Worm (Caenorhabditis elegans) whole organism, mixed stage, embryonic: ENCODE measurements around the gene pdr-1.

ENCODE experiments used
- M03D4.4 ChIP-seq: sonication (generic microtip); optimal IDR thresholded peaks from 2 replicates; lab custom pipeline; 2017; ENCODE audit warnings: mild to moderate bottlenecking, missing genetic modification characterization, missing compliant biosample characterization
- bed-3 ChIP-seq: fragments of 200-800 bp; sonication (Bioruptor generic); optimal IDR thresholded peaks from 3 replicates; lab custom pipeline; 2018; ENCODE audit warnings: mild to moderate bottlenecking, missing genetic modification characterization, moderate library complexity, missing compliant biosample characterization
- blmp-1 ChIP-seq: fragments of 150-350 bp; optimal IDR thresholded peaks from 2 replicates; lab custom pipeline; 2014; ENCODE audit warnings: missing biosample characterization, missing genetic modification characterization
- ceh-39 ChIP-seq: fragments of 150-350 bp; optimal IDR thresholded peaks from 2 replicates; lab custom pipeline; 2014; ENCODE audit warnings: missing biosample characterization, missing genetic modification characterization
- ceh-83 ChIP-seq: fragments of 200-800 bp; sonication (Bioruptor generic); optimal IDR thresholded peaks from 2 replicates; lab custom pipeline; 2018; ENCODE audit warnings: mild to moderate bottlenecking, missing genetic modification characterization, missing compliant biosample characterization
- ces-1 ChIP-seq: fragments of 150-350 bp; optimal IDR thresholded peaks from 2 replicates; lab custom pipeline; 2014; ENCODE audit warnings: missing biosample characterization, missing genetic modification reagents, missing genetic modification characterization
- drap-1 ChIP-seq: fragments of 200-800 bp; sonication (Bioruptor generic); optimal IDR thresholded peaks from 3 replicates; lab custom pipeline; 2018; ENCODE audit warnings: mild to moderate bottlenecking, missing genetic modification characterization, missing compliant biosample characterization
- elt-1 ChIP-seq: sonication (generic microtip); optimal IDR thresholded peaks from 2 replicates; lab custom pipeline; 2017; ENCODE audit warnings: missing genetic modification characterization, mild to moderate bottlenecking, missing compliant biosample characterization, antibody characterized with exemption, moderate library complexity, borderline replicate concordance; ENCODE audit not compliant: insufficient read depth
- elt-3 ChIP-seq: fragments of 150-350 bp; optimal IDR thresholded peaks from 2 replicates; lab custom pipeline; 2014; ENCODE audit warnings: missing biosample characterization, missing genetic modification characterization
- flh-1 ChIP-seq: fragments of 200-800 bp; sonication (Bioruptor generic); optimal IDR thresholded peaks from 2 replicates; lab custom pipeline; 2018; ENCODE audit warnings: mild to moderate bottlenecking, missing genetic modification characterization, moderate library complexity, missing compliant biosample characterization
- ham-2 ChIP-seq: fragments of 200-800 bp; sonication (Bioruptor generic); optimal IDR thresholded peaks from 2 replicates; lab custom pipeline; 2018; ENCODE audit warnings: mild to moderate bottlenecking, missing genetic modification characterization, missing compliant biosample characterization
- hlh-1 ChIP-seq: fragments of 150-350 bp; optimal IDR thresholded peaks from 2 replicates; lab custom pipeline; 2014; ENCODE audit warnings: missing biosample characterization, missing genetic modification reagents, missing genetic modification characterization
- lin-32 ChIP-seq: fragments of 200-800 bp; sonication (Bioruptor generic); optimal IDR thresholded peaks from 2 replicates; lab custom pipeline; 2018; ENCODE audit warnings: mild to moderate bottlenecking, missing genetic modification characterization, missing compliant biosample characterization
- lsy-2 ChIP-seq: fragments of 150-350 bp; optimal IDR thresholded peaks from 2 replicates; lab custom pipeline; 2014; ENCODE audit warnings: missing biosample characterization, missing genetic modification characterization
- mab-5 ChIP-seq: fragments of 150-350 bp; optimal IDR thresholded peaks from 2 replicates; lab custom pipeline; 2014; ENCODE audit warnings: missing biosample characterization, missing genetic modification characterization
- mep-1 ChIP-seq: fragments of 150-350 bp; optimal IDR thresholded peaks from 2 replicates; lab custom pipeline; 2017; ENCODE audit warnings: missing biosample characterization, missing genetic modification reagents, missing genetic modification characterization, inconsistent platforms
- mls-2 ChIP-seq: sonication (generic microtip); optimal IDR thresholded peaks from 2 replicates; lab custom pipeline; 2016; ENCODE audit warnings: mild to moderate bottlenecking, missing genetic modification characterization, moderate library complexity, missing compliant biosample characterization
- nhr-12 ChIP-seq: fragments of 150-350 bp; optimal IDR thresholded peaks from 2 replicates; lab custom pipeline; 2014; ENCODE audit warnings: missing biosample characterization, missing genetic modification characterization
- nhr-237 ChIP-seq: fragments of 150-350 bp; optimal IDR thresholded peaks from 2 replicates; lab custom pipeline; 2014; ENCODE audit warnings: missing biosample characterization, missing genetic modification characterization
- nhr-76 ChIP-seq: sonication (generic microtip); optimal IDR thresholded peaks from 2 replicates; lab custom pipeline; 2017; ENCODE audit warnings: missing biosample characterization, missing genetic modification characterization
- pha-4 ChIP-seq: fragments of 150-350 bp; optimal IDR thresholded peaks from 2 replicates; lab custom pipeline; 2018; ENCODE audit warnings: missing biosample characterization, missing genetic modification reagents, missing genetic modification characterization
- sem-2 ChIP-seq: fragments of 200-800 bp; sonication (Bioruptor generic); optimal IDR thresholded peaks from 2 replicates; lab custom pipeline; 2018; ENCODE audit warnings: mild to moderate bottlenecking, missing genetic modification characterization, missing compliant biosample characterization
- snpc-4 ChIP-seq: fragments of 150-350 bp; optimal IDR thresholded peaks from 2 replicates; lab custom pipeline; 2014; ENCODE audit warnings: missing biosample characterization, missing genetic modification characterization
- sptf-1 ChIP-seq: sonication (generic microtip); optimal IDR thresholded peaks from 2 replicates; lab custom pipeline; 2017; ENCODE audit warnings: mild to moderate bottlenecking, missing genetic modification characterization, moderate library complexity, missing compliant biosample characterization
- unc-39 ChIP-seq: fragments of 150-350 bp; optimal IDR thresholded peaks from 2 replicates; lab custom pipeline; 2014; ENCODE audit warnings: missing biosample characterization, missing genetic modification characterization
- unc-62 ChIP-seq: fragments of 150-350 bp; optimal IDR thresholded peaks from 2 replicates; lab custom pipeline; 2014; ENCODE audit warnings: missing biosample characterization, missing genetic modification reagents, missing genetic modification characterization
- zip-8 ChIP-seq: fragments of 150-350 bp; optimal IDR thresholded peaks from 2 replicates; lab custom pipeline; 2014; ENCODE audit warnings: missing biosample characterization, missing genetic modification characterization
- ztf-11 ChIP-seq: fragments of 150-350 bp; optimal IDR thresholded peaks from 2 replicates; lab custom pipeline; 2014; ENCODE audit warnings: missing biosample characterization, missing genetic modification characterization

pdr-1 gene

DNA sequence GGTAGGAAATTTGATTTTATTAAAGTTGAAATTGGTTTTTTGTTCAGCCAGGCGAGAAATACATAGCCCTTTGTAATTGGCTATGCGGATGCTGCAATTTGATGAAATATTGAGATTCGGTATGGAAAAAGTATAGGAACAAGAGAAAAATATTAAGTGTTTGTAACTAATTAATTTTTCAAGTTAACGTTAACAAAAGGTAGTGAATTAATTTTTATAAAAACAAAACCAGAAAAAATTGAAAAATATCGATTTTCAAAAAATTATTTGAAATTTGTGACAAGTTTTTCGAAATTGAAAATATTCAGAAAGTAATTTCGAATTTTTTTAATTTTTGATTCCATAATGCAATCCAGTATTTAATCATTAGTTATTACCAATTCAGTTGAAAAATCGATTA, 39.7 kb upstream of the pdr-1 start, which contains the start of gene W06F12.2:
Gene W06F12.2 (minus strand): TSS at position 101 of the 400 bp plus-strand sequence.
- TF ChIP-seq lsy-2 (tag; lab: Kevin White, UChicago): no peak
- TF ChIP-seq elt-1 (tag; lab: Kevin White, UChicago): no peak
- TF ChIP-seq ceh-83: no peak
- no peak for TF ChIP-seq ztf-11 (tag; lab: Kevin White, UChicago)
- TF ChIP-seq ces-1 (GFP tag; lab: Kevin White, UChicago): no peak
- no peak for TF ChIP-seq M03D4.4 (tag; lab: Kevin White, UChicago)
- TF ChIP-seq flh-1: no peak
- TF ChIP-seq hlh-1 (tag; lab: Kevin White, UChicago): no peak
- TF ChIP-seq ceh-39 (tag; lab: Kevin White, UChicago): no peak
- no peak for TF ChIP-seq zip-8 (tag; lab: Kevin White, UChicago)
- TF ChIP-seq ham-2 (GFP tag; lab: Kevin White, UChicago): no peak
- TF ChIP-seq sem-2 (GFP tag; lab: Kevin White, UChicago): no peak
- TF ChIP-seq nhr-237 (tag; lab: Kevin White, UChicago): no peak
- TF ChIP-seq unc-62: no peak
- no peak for TF ChIP-seq unc-39 (tag; lab: Kevin White, UChicago)
- TF ChIP-seq nhr-12 (tag; lab: Kevin White, UChicago): no peak

- TF ChIP-seq elt-3 (tag; lab: Kevin White, UChicago): no peak
- no peak for TF ChIP-seq lin-32 (GFP tag; lab: Kevin White, UChicago)
- TF ChIP-seq pha-4: peak; percentile 49
- no peak for TF ChIP-seq sem-2 (GFP tag; lab: Kevin White, UChicago)
- TF ChIP-seq mep-1: no peak
- TF ChIP-seq, all 35 proteins: peak for 1
Observed at ce11 chrIII:13732665-13733064, 38.6 kb upstream of the pdr-1 start.

ce11 chrIII:13733833-13734232, 37.5 kb upstream of the pdr-1 start:
- no peak for TF ChIP-seq pha-4
- no peak for TF ChIP-seq hlh-1 (tag; lab: Kevin White, UChicago)
- TF ChIP-seq lin-32 (GFP tag; lab: Kevin White, UChicago): no peak
- no peak for TF ChIP-seq blmp-1 (tag; lab: Kevin White, UChicago)
- TF ChIP-seq mls-2 (tag; lab: Kevin White, UChicago): no peak
- TF ChIP-seq drap-1: no peak

DNA sequence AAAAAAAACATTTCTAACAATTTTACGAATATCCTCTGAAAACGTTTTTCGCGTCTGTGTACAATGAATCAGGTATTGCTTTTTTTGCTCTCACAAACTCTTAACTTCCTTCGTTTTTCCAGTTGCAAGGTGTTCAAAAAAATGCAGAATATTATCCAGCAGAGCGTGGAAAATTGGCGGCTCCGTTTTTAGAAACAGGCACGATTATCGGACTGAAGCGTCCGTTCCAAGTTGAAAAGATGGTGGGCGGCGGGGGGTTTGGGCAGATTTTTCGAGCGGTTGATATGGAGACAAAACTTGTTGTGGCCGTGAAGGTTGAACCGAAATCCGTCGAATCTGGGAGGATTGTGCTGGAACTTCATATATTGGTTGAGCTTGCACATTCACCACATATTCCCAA, 36.3 kb upstream of the pdr-1 start, which contains the start of gene W06F12.3:
Gene W06F12.3 (plus strand): TSS at position 23 of the 400 bp plus-strand sequence.
- no peak for TF ChIP-seq snpc-4 (tag; lab: Kevin White, UChicago)
- no peak for TF ChIP-seq lin-32 (GFP tag; lab: Kevin White, UChicago)
- TF ChIP-seq mab-5: no peak
- TF ChIP-seq bed-3 (GFP tag; lab: Kevin White, UChicago): no peak

ce11 chrIII:13741410-13741809, 29.9 kb upstream of the pdr-1 start:
- TF ChIP-seq nhr-76 (tag; lab: Kevin White, UChicago) (no peak), bed-3 (GFP tag; lab: Kevin White, UChicago) (no peak), M03D4.4 (tag; lab: Kevin White, UChicago) (no peak)

DNA sequence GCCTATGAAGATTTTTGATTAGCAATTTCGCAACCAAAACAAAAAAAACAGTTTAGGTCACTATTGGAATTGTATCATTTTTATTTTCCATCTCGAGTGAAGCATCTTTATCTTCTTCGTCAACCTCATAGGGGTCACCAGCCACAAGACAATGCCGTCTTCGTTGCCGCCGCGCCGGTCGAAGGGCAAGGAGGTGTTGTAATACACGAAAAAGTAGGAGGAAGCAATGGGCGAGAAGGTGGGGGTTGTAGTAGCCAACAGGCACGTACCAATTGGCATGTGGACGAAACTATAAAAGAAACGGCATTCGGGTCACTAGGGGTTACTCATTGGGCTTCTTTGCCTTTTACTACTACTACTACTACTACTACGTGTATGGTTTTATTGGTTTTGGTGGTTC, 29.3 kb upstream of the pdr-1 start:
- TF ChIP-seq M03D4.4 (tag; lab: Kevin White, UChicago) (no peak), pha-4 (no peak), blmp-1 (tag; lab: Kevin White, UChicago) (no peak), hlh-1 (tag; lab: Kevin White, UChicago) (no peak), sem-2 (GFP tag; lab: Kevin White, UChicago) (no peak), nhr-237 (tag; lab: Kevin White, UChicago) (no peak), mep-1 (no peak), sptf-1 (tag; lab: Kevin White, UChicago) (no peak), ceh-83 (no peak), lin-32 (GFP tag; lab: Kevin White, UChicago) (no peak), bed-3 (GFP tag; lab: Kevin White, UChicago) (no peak), ham-2 (GFP tag; lab: Kevin White, UChicago) (no peak), drap-1 (no peak)
